Fruit fly (Drosophila melanogaster) S2 (cell line): Measurements from ENCODE around the gene Hel89B.

Experiments used
- CG8478 ChIP-seq: fragments of >200 bp; optimal IDR thresholded peaks from 2 replicates; lab custom pipeline; 2018
- CTCF ChIP-seq, 2 experiments: fragments of >200 bp; optimal IDR thresholded peaks; 2 replicates each; lab custom pipeline; 2018

Gene Hel89B

DNA sequence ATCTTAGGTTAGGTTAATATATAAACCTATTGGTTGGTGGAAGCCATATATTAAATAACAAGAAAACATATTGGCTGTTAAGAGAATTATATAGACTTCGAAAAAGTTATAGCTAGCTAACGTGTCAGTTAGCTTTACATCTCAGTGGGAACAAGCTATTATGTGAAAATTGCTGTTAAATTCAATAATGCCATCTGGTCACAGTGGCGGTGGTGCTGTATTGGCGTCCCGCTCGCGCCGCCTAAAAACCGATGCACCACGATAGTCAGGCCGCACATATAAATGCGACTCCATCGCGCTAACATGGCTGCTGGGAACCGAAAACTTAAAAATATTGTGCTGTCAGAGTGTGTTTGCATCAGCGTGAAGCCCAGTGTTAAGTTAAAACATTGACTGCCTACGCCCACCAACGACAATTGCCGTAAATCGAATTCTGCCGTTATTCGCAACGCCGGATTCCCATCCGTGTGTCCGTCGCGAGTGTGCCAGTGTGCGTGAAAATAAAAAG is at the start of gene Hel89B:
TSS of gene Hel89B (plus strand) at position 320 of the 508 bp plus-strand sequence.
- TF ChIP-seq CG8478 (lab: Kevin White, UChicago) (no peak), CTCF (optimal IDR thresholded peaks at IDR 0.05; lab: Kevin White, UChicago) (peak; percentile 14 to 30)

- TF ChIP-seq CTCF (optimal IDR thresholded peaks at IDR 0.05; lab: Kevin White, UChicago) = no peak
- no peak for TF ChIP-seq CG8478 (lab: Kevin White, UChicago)
These were observed 47.8 kb upstream of the Hel89B start, which contains the start of gene CG34276 for dm6 chr3R:15925329-15925728. CG34276 (plus strand) TSS chr3R:15925629.

DNA sequence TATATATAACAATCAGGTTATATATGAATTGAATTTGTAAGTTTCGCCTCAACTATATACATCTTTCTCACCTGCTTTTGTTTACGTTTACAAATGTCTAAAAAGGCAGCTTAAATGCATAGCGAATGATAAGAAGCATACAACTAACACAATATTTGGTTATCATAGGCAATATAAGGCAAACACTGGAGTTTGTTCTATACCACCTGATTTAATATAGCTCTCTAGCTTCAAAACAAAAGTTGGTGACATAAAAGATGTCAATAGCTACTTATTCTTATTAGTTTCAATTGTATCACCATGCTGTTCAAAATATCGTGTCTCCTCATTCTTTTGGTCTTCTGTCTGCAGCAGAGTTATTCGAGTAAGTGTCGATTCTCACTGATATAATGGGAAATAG is 47.2 kb upstream of the Hel89B start:
- no peak for TF ChIP-seq CG8478 (lab: Kevin White, UChicago)
- TF ChIP-seq CTCF (optimal IDR thresholded peaks at IDR 0.05; lab: Kevin White, UChicago) = no peak

DNA sequence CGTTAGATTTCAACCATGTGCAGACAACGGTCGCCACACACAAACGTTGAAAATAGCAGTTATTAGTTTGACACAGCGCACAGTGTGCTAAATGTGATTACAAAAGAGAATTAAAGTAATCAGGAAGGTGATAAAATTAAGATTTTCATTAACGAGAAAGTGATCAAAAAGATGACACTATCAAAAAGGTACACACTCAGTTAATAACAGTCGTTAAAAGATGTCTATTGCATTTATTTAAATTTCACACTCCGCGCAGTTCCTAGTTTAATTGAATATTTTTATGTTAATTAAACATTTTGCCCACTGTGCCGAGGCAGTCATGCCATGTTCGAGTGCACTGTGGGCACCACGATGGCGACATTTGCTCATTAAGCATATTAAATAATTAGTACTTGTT is 45.9 kb upstream of the Hel89B start:
- TF ChIP-seq CTCF (optimal IDR thresholded peaks at IDR 0.05; lab: Kevin White, UChicago) (no peak), CG8478 (lab: Kevin White, UChicago) (no peak)

dm6 chr3R:15928127-15928526 is 45.0 kb upstream of the Hel89B start:
- TF ChIP-seq CG8478 (lab: Kevin White, UChicago) (no peak), CTCF (optimal IDR thresholded peaks at IDR 0.05; lab: Kevin White, UChicago) (no peak)

dm6 chr3R:15930050-15930449 is 43.0 kb upstream of the Hel89B start:
- TF ChIP-seq CG8478 (lab: Kevin White, UChicago) (no peak), CTCF (optimal IDR thresholded peaks at IDR 0.05; lab: Kevin White, UChicago) (no peak)

DNA sequence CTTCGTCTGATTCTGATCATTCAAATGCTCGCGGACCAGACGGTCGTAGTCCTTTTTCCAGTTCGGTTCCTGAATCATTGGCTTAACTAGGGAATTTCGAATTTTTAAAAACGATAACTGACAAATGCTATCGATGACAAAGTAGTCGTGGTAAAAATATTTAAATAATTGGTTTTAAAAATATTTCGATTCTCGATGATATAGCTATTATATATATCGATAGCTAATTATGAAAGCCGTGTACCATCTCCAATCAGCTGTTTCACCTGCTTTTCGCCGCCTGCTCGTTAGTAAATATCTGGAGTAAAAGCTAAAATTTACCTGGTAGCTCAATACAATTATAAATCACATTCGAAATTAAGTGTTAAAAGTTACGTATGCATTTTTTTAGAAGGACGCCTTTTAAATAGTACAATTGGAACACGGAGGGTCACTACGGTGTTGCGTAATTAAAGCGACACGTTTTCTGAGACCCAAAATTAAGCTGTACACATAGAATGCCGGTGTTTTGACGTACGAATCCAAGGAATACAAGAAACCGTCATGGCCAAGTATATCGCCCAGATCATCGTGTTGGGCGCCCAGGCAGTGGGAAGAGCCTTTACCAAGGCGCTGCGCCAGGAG is 39.4 kb upstream of the Hel89B start, which contains the start of the genes CG5478 and blp:
TSS of gene CG5478 (minus strand) at position 126 of the 624 bp plus-strand sequence.
TSS of gene blp (plus strand) at position 239 of the 624 bp plus-strand sequence.
- TF ChIP-seq CG8478 (lab: Kevin White, UChicago) (no peak), CTCF (optimal IDR thresholded peaks at IDR 0.05; lab: Kevin White, UChicago) (no peak)

DNA sequence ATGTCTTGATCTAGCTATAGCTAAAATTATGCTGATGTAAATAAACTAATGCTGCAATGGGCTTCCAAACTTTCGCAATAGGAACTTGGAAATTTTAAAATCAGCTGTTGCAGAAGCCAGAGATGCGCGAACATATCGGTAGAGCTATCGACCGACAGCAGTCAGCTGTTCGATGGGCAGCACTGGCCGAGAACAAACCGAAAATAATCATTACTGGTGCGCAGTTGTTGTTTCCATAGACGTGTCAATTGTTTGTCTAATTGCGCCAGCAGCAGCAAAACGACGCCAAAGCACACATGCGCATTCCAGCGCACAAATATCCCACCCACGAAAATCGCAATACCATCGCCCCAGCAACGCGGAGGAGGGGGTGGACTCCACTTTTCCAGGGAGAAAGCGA is 38.1 kb upstream of the Hel89B start, which contains the start of gene Sap47:
TSS of gene Sap47 (plus strand) at position 149 of the 400 bp plus-strand sequence.
- TF ChIP-seq CTCF (optimal IDR thresholded peaks at IDR 0.05; lab: Kevin White, UChicago) = peak in 1 of 2 experiments; percentile 38
- TF ChIP-seq CG8478 (lab: Kevin White, UChicago) = no peak

dm6 chr3R:15935538-15935937 is 37.6 kb upstream of the Hel89B start:
- TF ChIP-seq CTCF (optimal IDR thresholded peaks at IDR 0.05; lab: Kevin White, UChicago) (no peak), CG8478 (lab: Kevin White, UChicago) (no peak)

DNA sequence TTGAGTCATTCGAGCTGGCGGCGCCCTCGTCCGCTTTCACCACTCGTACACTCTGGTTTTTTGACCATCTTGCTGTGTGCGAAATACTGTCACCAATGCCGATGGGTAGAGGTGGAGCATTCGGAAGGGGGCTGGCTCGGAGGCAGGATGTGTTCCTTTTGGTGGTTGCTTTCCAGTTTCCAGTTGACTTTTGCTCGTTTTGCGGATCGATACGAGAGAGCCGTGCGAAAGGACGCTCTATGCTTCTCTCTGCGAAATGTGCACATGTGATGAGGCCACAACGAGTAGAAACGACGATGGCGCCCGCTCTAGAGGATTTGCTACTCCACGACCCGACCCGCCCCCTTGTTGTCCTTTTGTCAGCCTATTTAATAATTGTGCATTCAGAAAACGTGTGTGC is 35.4 kb upstream of the Hel89B start:
- TF ChIP-seq CTCF (optimal IDR thresholded peaks at IDR 0.05; lab: Kevin White, UChicago) (no peak), CG8478 (lab: Kevin White, UChicago) (no peak)

dm6 chr3R:15947605-15948004 is 25.5 kb upstream of the Hel89B start:
- TF ChIP-seq CG8478 (lab: Kevin White, UChicago) (no peak), CTCF (optimal IDR thresholded peaks at IDR 0.05; lab: Kevin White, UChicago) (no peak)

- TF ChIP-seq CTCF (optimal IDR thresholded peaks at IDR 0.05; lab: Kevin White, UChicago) (no peak), CG8478 (lab: Kevin White, UChicago) (no peak)
These were observed 22.3 kb upstream of the Hel89B start, which contains the start of the genes CG31088 and CG46383 for dm6 chr3R:15950843-15951242. CG31088 (minus strand) TSS chr3R:15950943. CG46383 (minus strand) TSS chr3R:15950943.

- TF ChIP-seq CG8478 (lab: Kevin White, UChicago) (no peak), CTCF (optimal IDR thresholded peaks at IDR 0.05; lab: Kevin White, UChicago) (no peak)
These were observed 9.3 kb upstream of the Hel89B start, which contains the start of the genes CG4287 and CG5516 for dm6 chr3R:15963690-15964281. CG4287 (minus strand) TSS chr3R:15963867. CG5516 (plus strand) TSS chr3R:15963884.

DNA sequence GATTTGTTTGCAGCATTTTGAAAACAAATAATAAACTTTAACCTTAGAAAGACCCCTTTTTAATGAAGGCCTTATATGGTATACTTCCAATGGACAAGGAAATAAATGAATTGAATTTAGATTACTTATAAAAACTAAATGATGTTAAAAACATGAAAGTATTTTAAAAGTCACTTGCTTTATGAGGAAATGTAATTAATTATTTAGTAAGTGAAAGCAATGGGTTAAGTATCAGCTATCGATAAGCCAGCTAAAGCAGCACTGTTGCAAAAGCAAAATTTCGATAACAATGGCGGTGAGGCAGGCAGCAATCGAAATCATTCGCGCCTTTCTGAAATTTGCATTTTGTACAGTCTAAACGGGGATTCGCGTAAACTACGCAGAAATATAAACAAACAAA is 7.9 kb upstream of the Hel89B start, which contains the start of the genes CG32856 and Rbf2:
TSS of gene CG32856 (minus strand) at position 183 of the 400 bp plus-strand sequence.
TSS of gene Rbf2 (plus strand) at position 278 of the 400 bp plus-strand sequence.
- TF ChIP-seq CTCF (optimal IDR thresholded peaks at IDR 0.05; lab: Kevin White, UChicago) (no peak), CG8478 (lab: Kevin White, UChicago) (no peak)
